Worm (Caenorhabditis elegans) whole organism, L1 larva: ENCODE data around the gene tig-3.

Source experiments
- C04F5.9 ChIP-seq: sonication (generic microtip); optimal IDR thresholded peaks from 2 replicates; lab custom pipeline; 2016; ENCODE audit warnings: missing genetic modification characterization, missing compliant biosample characterization
- Y116A8C.19 ChIP-seq: sonication (generic microtip); optimal IDR thresholded peaks from 2 replicates; lab custom pipeline; 2016; ENCODE audit warnings: missing compliant biosample characterization, missing genetic modification characterization, borderline replicate concordance
- aha-1 ChIP-seq: fragments of 150-350 bp; optimal IDR thresholded peaks from 2 replicates; lab custom pipeline; 2014; ENCODE audit warnings: missing biosample characterization, missing genetic modification characterization
- alr-1 ChIP-seq: fragments of 200-800 bp; sonication (Bioruptor generic); optimal IDR thresholded peaks from 2 replicates; lab custom pipeline; 2018; ENCODE audit warnings: borderline replicate concordance, mild to moderate bottlenecking, missing genetic modification characterization, missing compliant biosample characterization
- ceh-63 ChIP-seq: fragments of 200-800 bp; sonication (Bioruptor generic); optimal IDR thresholded peaks from 2 replicates; lab custom pipeline; 2018; ENCODE audit warnings: mild to moderate bottlenecking, missing genetic modification characterization, missing compliant biosample characterization
- ceh-8 ChIP-seq: fragments of 200-800 bp; sonication (Bioruptor generic); optimal IDR thresholded peaks from 2 replicates; lab custom pipeline; 2018; ENCODE audit warnings: mild to moderate bottlenecking, missing genetic modification characterization, moderate library complexity, missing compliant biosample characterization
- ceh-82 ChIP-seq, 3 experiments: fragments of 150-350 bp in 1 of 3; sonication (generic microtip) in 2 of 3; optimal IDR thresholded peaks; 2 replicates each; lab custom pipeline; 2014 to 2017; ENCODE audit warnings: missing biosample characterization in 3 of 3, missing genetic modification characterization in 3 of 3
- ceh-90 ChIP-seq: sonication (generic microtip); optimal IDR thresholded peaks from 2 replicates; lab custom pipeline; 2016; ENCODE audit warnings: missing genetic modification characterization, missing compliant biosample characterization
- efl-1 ChIP-seq, 4 experiments: fragments of 150-350 bp; optimal IDR thresholded peaks in 3 of 4; peaks in 1 of 4; 1 replicate in 1 of 4; 2 replicates in 3 of 4; lab custom pipeline; 2014; ENCODE audit warnings: missing biosample characterization in 2 of 4, missing genetic modification characterization in 2 of 4, missing genetic modification reagents in 2 of 4
- efl-3 ChIP-seq: fragments of 200-800 bp; sonication (Bioruptor generic); optimal IDR thresholded peaks from 2 replicates; lab custom pipeline; 2018; ENCODE audit warnings: mild to moderate bottlenecking, missing genetic modification characterization, missing compliant biosample characterization
- egl-13 ChIP-seq: sonication (generic microtip); optimal IDR thresholded peaks from 2 replicates; lab custom pipeline; 2016; ENCODE audit warnings: missing genotype, missing genetic modification reagents, missing genetic modification characterization, missing compliant biosample characterization
- elt-2 ChIP-seq: sonication (generic microtip); optimal IDR thresholded peaks from 2 replicates; lab custom pipeline; 2016; ENCODE audit warnings: missing genetic modification characterization, mild to moderate bottlenecking, inconsistent platforms, missing compliant biosample characterization, missing genetic modification reagents
- elt-3 ChIP-seq, 6 experiments: fragments of 150-350 bp in 1 of 6; sonication (generic microtip); optimal IDR thresholded peaks; 2 replicates each; lab custom pipeline; 2017 to 2018; ENCODE audit warnings: missing biosample characterization in 6 of 6, missing genetic modification characterization in 6 of 6, inconsistent platforms in 1 of 6
- ets-5 ChIP-seq: fragments of 200-800 bp; sonication (Bioruptor generic); IDR thresholded peaks from 2 replicates; pipeline ENCODE4 v1.3.6; 2022; ENCODE audit warnings: missing genetic modification characterization, missing compliant biosample characterization
- fkh-10 ChIP-seq: sonication (generic microtip); optimal IDR thresholded peaks from 2 replicates; lab custom pipeline; 2017; ENCODE audit warnings: missing biosample characterization, missing genetic modification reagents, missing genetic modification characterization
- grh-1 ChIP-seq: fragments of 200-800 bp; sonication (Bioruptor generic); IDR thresholded peaks from 2 replicates; pipeline ENCODE4 v1.3.6; 2022; ENCODE audit warnings: missing genetic modification reagents, missing genetic modification characterization, missing compliant biosample characterization
- hlh-17 ChIP-seq: fragments of 200-800 bp; sonication (Bioruptor generic); optimal IDR thresholded peaks from 2 replicates; lab custom pipeline; 2018; ENCODE audit warnings: missing genetic modification characterization, mild to moderate bottlenecking, missing compliant biosample characterization, moderate library complexity, borderline replicate concordance
- irx-1 ChIP-seq: sonication (generic microtip); optimal IDR thresholded peaks from 2 replicates; lab custom pipeline; 2016; ENCODE audit warnings: missing genetic modification characterization, missing compliant biosample characterization
- isw-1 ChIP-seq: fragments of 200-800 bp; sonication (Bioruptor generic); IDR thresholded peaks from 2 replicates; pipeline ENCODE4 v1.3.6; 2022; ENCODE audit warnings: missing genetic modification characterization, missing compliant biosample characterization
- jun-1 ChIP-seq: fragments of 150-350 bp; optimal IDR thresholded peaks from 2 replicates; lab custom pipeline; 2014; ENCODE audit warnings: missing biosample characterization, missing genetic modification reagents, missing genetic modification characterization
- lin-13 ChIP-seq: fragments of 150-350 bp; optimal IDR thresholded peaks from 2 replicates; lab custom pipeline; 2014; ENCODE audit warnings: missing biosample characterization, missing genetic modification reagents, missing genetic modification characterization
- lin-14 ChIP-seq: fragments of 200-800 bp; sonication (Bioruptor generic); optimal IDR thresholded peaks from 2 replicates; lab custom pipeline; 2018; ENCODE audit warnings: mild to moderate bottlenecking, missing genetic modification characterization, moderate library complexity, missing compliant biosample characterization
- lin-15B ChIP-seq: fragments of 150-350 bp; sonication (generic microtip); optimal IDR thresholded peaks from 3 replicates; lab custom pipeline; 2014; ENCODE audit warnings: missing biosample characterization, missing genetic modification characterization
- lin-35 ChIP-seq, 2 experiments: fragments of 150-350 bp; optimal IDR thresholded peaks; 2 replicates each; lab custom pipeline; 2014; ENCODE audit warnings: missing biosample characterization in 2 of 2, missing genetic modification characterization in 2 of 2, missing genetic modification reagents in 2 of 2
- lir-3 ChIP-seq: sonication (generic microtip); optimal IDR thresholded peaks from 2 replicates; lab custom pipeline; 2016; ENCODE audit warnings: mild to moderate bottlenecking, missing genetic modification characterization, moderate library complexity, missing compliant biosample characterization; ENCODE audit not compliant: poor library complexity
- lsy-2 ChIP-seq, 2 experiments: fragments of 150-350 bp; optimal IDR thresholded peaks; 2 replicates each; lab custom pipeline; 2014; ENCODE audit warnings: missing biosample characterization in 2 of 2, missing genetic modification characterization in 2 of 2
- mdl-1 ChIP-seq, 2 experiments: fragments of 150-350 bp; optimal IDR thresholded peaks; 2 replicates each; lab custom pipeline; 2014 to 2017; ENCODE audit warnings: missing biosample characterization in 2 of 2, missing genetic modification characterization in 2 of 2, inconsistent platforms in 1 of 2
- mef-2 ChIP-seq: fragments of 150-350 bp; optimal IDR thresholded peaks from 2 replicates; lab custom pipeline; 2014; ENCODE audit warnings: missing biosample characterization, missing genetic modification characterization
- mep-1 ChIP-seq: fragments of 150-350 bp; optimal IDR thresholded peaks from 2 replicates; lab custom pipeline; 2014; ENCODE audit warnings: missing biosample characterization, missing genetic modification characterization
- nhr-11 ChIP-seq: fragments of 150-350 bp; optimal IDR thresholded peaks from 2 replicates; lab custom pipeline; 2014; ENCODE audit warnings: missing biosample characterization, missing genetic modification characterization
- nhr-19 ChIP-seq: fragments of 200-800 bp; sonication (Bioruptor generic); conservative IDR thresholded peaks from 2 replicates; pipeline ENCODE4 v1.3.6; 2022; ENCODE audit warnings: missing genetic modification characterization, missing compliant biosample characterization
- nhr-237 ChIP-seq: fragments of 150-350 bp; optimal IDR thresholded peaks from 2 replicates; lab custom pipeline; 2014; ENCODE audit warnings: missing biosample characterization, missing genetic modification characterization
- nhr-77 ChIP-seq: fragments of 150-350 bp; optimal IDR thresholded peaks from 2 replicates; lab custom pipeline; 2014; ENCODE audit warnings: missing biosample characterization, missing genetic modification characterization
- nhr-84 ChIP-seq: sonication (generic microtip); optimal IDR thresholded peaks from 2 replicates; lab custom pipeline; 2017; ENCODE audit warnings: missing biosample characterization, missing genetic modification characterization
- nhr-90 ChIP-seq: sonication (generic microtip); optimal IDR thresholded peaks from 2 replicates; lab custom pipeline; 2016; ENCODE audit warnings: mild to moderate bottlenecking, missing genetic modification characterization, missing compliant biosample characterization; ENCODE audit not compliant: poor library complexity
- pag-3 ChIP-seq: sonication (generic microtip); optimal IDR thresholded peaks from 2 replicates; lab custom pipeline; 2017; ENCODE audit warnings: missing genetic modification characterization, mild to moderate bottlenecking, missing compliant biosample characterization, antibody characterized with exemption, borderline replicate concordance; ENCODE audit not compliant: insufficient read depth
- snpc-4 ChIP-seq: fragments of 150-350 bp; optimal IDR thresholded peaks from 2 replicates; lab custom pipeline; 2014; ENCODE audit warnings: missing biosample characterization, missing genetic modification characterization
- snu-23 ChIP-seq: sonication (generic microtip); optimal IDR thresholded peaks from 2 replicates; lab custom pipeline; 2016; ENCODE audit warnings: missing genetic modification characterization, missing compliant biosample characterization
- tbx-2 ChIP-seq: sonication (generic microtip); optimal IDR thresholded peaks from 2 replicates; lab custom pipeline; 2016; ENCODE audit warnings: missing genetic modification characterization, missing compliant biosample characterization
- unc-30 ChIP-seq: sonication (generic microtip); optimal IDR thresholded peaks from 2 replicates; lab custom pipeline; 2017; ENCODE audit warnings: missing biosample characterization, missing genetic modification characterization
- xbp-1 ChIP-seq: sonication (generic microtip); optimal IDR thresholded peaks from 2 replicates; lab custom pipeline; 2016; ENCODE audit warnings: missing genetic modification characterization, missing compliant biosample characterization
- zag-1 ChIP-seq: fragments of 150-350 bp; optimal IDR thresholded peaks from 2 replicates; lab custom pipeline; 2014; ENCODE audit warnings: missing biosample characterization, missing genetic modification characterization
- zip-4 ChIP-seq: fragments of 200-800 bp; sonication (Bioruptor generic); optimal IDR thresholded peaks from 2 replicates; lab custom pipeline; 2018; ENCODE audit warnings: mild to moderate bottlenecking, missing genetic modification characterization, moderate library complexity, missing compliant biosample characterization
- ztf-11 ChIP-seq, 2 experiments: sonication (generic microtip); optimal IDR thresholded peaks; 2 replicates each; lab custom pipeline; 2016 to 2017; ENCODE audit warnings: missing genetic modification characterization in 2 of 2, missing biosample characterization in 1 of 2, missing compliant biosample characterization in 1 of 2
- ztf-4 ChIP-seq: fragments of 150-350 bp; optimal IDR thresholded peaks from 2 replicates; lab custom pipeline; 2014; ENCODE audit warnings: missing biosample characterization, missing genetic modification characterization

Gene tig-3

DNA sequence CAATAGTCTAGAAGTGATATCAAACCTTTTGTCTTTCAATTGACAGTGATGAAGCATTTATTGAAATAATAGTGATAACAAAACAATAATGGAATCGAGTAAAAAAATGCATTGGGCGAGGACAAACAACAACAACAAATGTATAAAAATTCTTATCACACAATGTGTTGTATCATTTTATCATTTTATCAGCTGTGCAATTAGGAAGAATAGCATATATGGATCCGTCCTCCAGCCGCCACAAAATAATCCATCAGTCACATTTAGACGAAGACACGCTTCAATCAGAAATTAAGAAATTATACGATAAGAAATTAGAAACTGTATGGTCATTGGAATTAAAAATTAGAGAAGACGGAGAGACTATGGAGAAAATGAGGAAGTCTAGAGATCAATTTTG is at the start of gene tig-3:
Gene tig-3, minus strand, starts transcription at position 200 of the 400 bp plus-strand sequence.
- TF ChIP-seq elt-2 (tag; lab: Kevin White, UChicago) = peak; percentile 74
- TF ChIP-seq nhr-84 = no peak

- TF ChIP-seq ceh-8 (GFP tag; lab: Kevin White, UChicago) (peak; percentile 39), zag-1 (tag; lab: Kevin White, UChicago) (no peak)
- TF ChIP-seq, all 84 proteins: peak for 1
These were observed 21.4 kb upstream of the tig-3 start for ce11 chrII:15272962-15273361.

- TF ChIP-seq alr-1 (tag; lab: Kevin White, UChicago) (no peak), grh-1 (GFP tag; lab: Robert Waterston, UW) (0 out of 2 replicates have a peak, but pooled peaks have one; percentile 13)
These were observed 16.6 kb upstream of the tig-3 start, which contains the start of gene rga-9 for ce11 chrII:15268195-15268594. Gene rga-9, plus strand, starts transcription at chrII:15268210.

ce11 chrII:15266487-15266886 is 14.9 kb upstream of the tig-3 start:
- TF ChIP-seq efl-3 (GFP tag; lab: Kevin White, UChicago) = no peak
- no peak for TF ChIP-seq irx-1
- no peak for TF ChIP-seq elt-2 (tag; lab: Kevin White, UChicago)
- TF ChIP-seq Y116A8C.19 (tag; lab: Kevin White, UChicago) = no peak
- TF ChIP-seq snu-23 = no peak
- TF ChIP-seq ztf-11 (tag; optimal IDR thresholded peaks at IDR 0.05; lab: Kevin White, UChicago) = no peak
- TF ChIP-seq pag-3 (tag; lab: Kevin White, UChicago) = no peak
- TF ChIP-seq hlh-17 = no peak
- TF ChIP-seq efl-1 (optimal IDR thresholded peaks at IDR 0.05; lab: Kevin White, UChicago) = no peak
- TF ChIP-seq efl-1 (GFP tag; optimal IDR thresholded peaks at IDR 0.05 in 1 of 2; lab: Kevin White, UChicago) = no peak
- no peak for TF ChIP-seq nhr-77 (tag; lab: Kevin White, UChicago)
- TF ChIP-seq unc-30 = no peak
- TF ChIP-seq zip-4 = no peak
- no peak for TF ChIP-seq nhr-84
- TF ChIP-seq nhr-237 (tag; lab: Kevin White, UChicago) = no peak
- peak in 1 of 2 experiments; percentile 70 for TF ChIP-seq lsy-2 (tag; optimal IDR thresholded peaks at IDR 0.05; lab: Kevin White, UChicago)
- TF ChIP-seq mdl-1 (tag; optimal IDR thresholded peaks at IDR 0.05; lab: Kevin White, UChicago) = no peak
- TF ChIP-seq elt-3 (tag; optimal IDR thresholded peaks at IDR 0.05; lab: Kevin White, UChicago) = peak in 2 of 6 experiments; percentile 23 to 62
- TF ChIP-seq ceh-90 = no peak
- no peak for TF ChIP-seq nhr-11 (tag; lab: Kevin White, UChicago)
- no peak for TF ChIP-seq tbx-2 (tag; lab: Kevin White, UChicago)
- TF ChIP-seq nhr-19 (GFP tag; lab: Robert Waterston, UW) = no peak
- no peak for TF ChIP-seq lin-13 (GFP tag; lab: Kevin White, UChicago)
- no peak for TF ChIP-seq lin-15B
- TF ChIP-seq C04F5.9 (tag; lab: Kevin White, UChicago) = no peak
- no peak for TF ChIP-seq snpc-4 (tag; lab: Kevin White, UChicago)
- no peak for TF ChIP-seq ceh-82 (tag; optimal IDR thresholded peaks at IDR 0.05; lab: Kevin White, UChicago)
- no peak for TF ChIP-seq mep-1 (tag; lab: Kevin White, UChicago)
- no peak for TF ChIP-seq mef-2 (tag; lab: Kevin White, UChicago)
- no peak for TF ChIP-seq aha-1 (tag; lab: Kevin White, UChicago)
- no peak for TF ChIP-seq ets-5 (GFP tag; lab: Robert Waterston, UW)
- no peak for TF ChIP-seq lir-3 (tag; lab: Kevin White, UChicago)
- TF ChIP-seq fkh-10 (GFP tag; lab: Kevin White, UChicago) = no peak
- TF ChIP-seq zag-1 (tag; lab: Kevin White, UChicago) = no peak
- TF ChIP-seq jun-1 (tag; lab: Kevin White, UChicago) = peak; percentile 16
- no peak for TF ChIP-seq xbp-1
- TF ChIP-seq ceh-63 = no peak
- no peak for TF ChIP-seq egl-13 (tag; lab: Kevin White, UChicago)
- peak; percentile 24 for TF ChIP-seq nhr-90
- TF ChIP-seq lin-14 (GFP tag; lab: Kevin White, UChicago) = peak; percentile 34
- peak in 1 of 2 experiments; percentile 6 for TF ChIP-seq lin-35 (GFP tag; optimal IDR thresholded peaks at IDR 0.05; lab: Kevin White, UChicago)
- no peak for TF ChIP-seq ztf-4 (tag; lab: Kevin White, UChicago)
- TF ChIP-seq isw-1 (GFP tag; lab: Robert Waterston, UW) = no peak
